Worm (Caenorhabditis elegans) whole organism, L4 larva: ENCODE data around the gene suf-1.

Source experiments
- D1046.2 ChIP-seq: fragments of 200-800 bp; sonication (Bioruptor generic); IDR thresholded peaks from 2 replicates; pipeline ENCODE4 v1.3.6; 2022; ENCODE audit warnings: missing genetic modification characterization, missing compliant biosample characterization
- F26F4.8 ChIP-seq: fragments of 200-800 bp; sonication (Bioruptor generic); conservative IDR thresholded peaks from 2 replicates; pipeline ENCODE4 v1.3.6; 2022; ENCODE audit warnings: missing genetic modification characterization, missing compliant biosample characterization
- F44E2.7 ChIP-seq: fragments of 200-800 bp; sonication (Bioruptor generic); IDR thresholded peaks from 2 replicates; pipeline ENCODE4 v2.1.2; 2022; ENCODE audit warnings: missing genetic modification characterization, missing compliant biosample characterization
- T26A8.4 ChIP-seq: fragments of 200-800 bp; sonication (Bioruptor generic); IDR thresholded peaks from 2 replicates; pipeline ENCODE4 v1.3.6; 2022; ENCODE audit warnings: missing genetic modification characterization, missing compliant biosample characterization
- Y5F2A.4 ChIP-seq: fragments of 200-800 bp; sonication (Bioruptor generic); optimal IDR thresholded peaks from 2 replicates; lab custom pipeline; 2018; ENCODE audit warnings: mild to moderate bottlenecking, missing genetic modification characterization, missing compliant biosample characterization
- Y75B8A.6 ChIP-seq: fragments of 200-800 bp; sonication (Bioruptor generic); IDR thresholded peaks from 2 replicates; pipeline ENCODE4 v1.3.6; 2022; ENCODE audit warnings: missing genetic modification reagents, missing genetic modification characterization, missing compliant biosample characterization
- ZK546.5 ChIP-seq, 2 experiments: sonication (generic microtip); optimal IDR thresholded peaks; 2 replicates each; lab custom pipeline; 2017; ENCODE audit warnings: missing biosample characterization in 2 of 2, missing genetic modification characterization in 2 of 2
- aly-2 ChIP-seq: sonication (generic microtip); optimal IDR thresholded peaks from 2 replicates; lab custom pipeline; 2018; ENCODE audit warnings: missing biosample characterization, missing genetic modification characterization
- ceh-28 ChIP-seq: fragments of 150-350 bp; optimal IDR thresholded peaks from 2 replicates; lab custom pipeline; 2014; ENCODE audit warnings: missing biosample characterization, missing genetic modification reagents, missing genetic modification characterization
- ceh-44 ChIP-seq: fragments of 200-800 bp; sonication (Bioruptor generic); IDR thresholded peaks from 2 replicates; pipeline ENCODE4 v1.3.6; 2022; ENCODE audit warnings: missing genetic modification reagents, missing genetic modification characterization, missing compliant biosample characterization
- ces-1 ChIP-seq: fragments of 150-350 bp; sonication (generic microtip); optimal IDR thresholded peaks from 4 replicates; lab custom pipeline; 2014; ENCODE audit warnings: missing biosample characterization, missing genetic modification reagents, missing genetic modification characterization
- ctbp-1 ChIP-seq: fragments of 200-800 bp; sonication (Bioruptor generic); IDR thresholded peaks from 2 replicates; pipeline ENCODE4 v1.3.6; 2022; ENCODE audit warnings: missing genetic modification reagents, missing genetic modification characterization, missing compliant biosample characterization
- daf-12 ChIP-seq: fragments of 150-350 bp; optimal IDR thresholded peaks from 2 replicates; lab custom pipeline; 2014; ENCODE audit warnings: missing biosample characterization, missing genetic modification reagents, missing genetic modification characterization
- daf-19 ChIP-seq: fragments of 200-800 bp; sonication (Bioruptor generic); conservative IDR thresholded peaks from 2 replicates; pipeline ENCODE4 v1.3.6; 2022; ENCODE audit warnings: missing genetic modification characterization, missing compliant biosample characterization
- dmd-6 ChIP-seq: fragments of 200-800 bp; sonication (Bioruptor generic); IDR thresholded peaks from 2 replicates; pipeline ENCODE4 v1.3.6; 2022; ENCODE audit warnings: missing genetic modification reagents, missing genetic modification characterization, missing compliant biosample characterization
- dmd-8 ChIP-seq: fragments of 200-800 bp; sonication (Bioruptor generic); IDR thresholded peaks from 2 replicates; pipeline ENCODE4 v1.3.6; 2022; ENCODE audit warnings: missing genetic modification characterization, missing compliant biosample characterization
- dpl-1 ChIP-seq: fragments of 150-350 bp; optimal IDR thresholded peaks from 2 replicates; lab custom pipeline; 2014; ENCODE audit warnings: missing biosample characterization, missing genetic modification reagents, missing genetic modification characterization
- dve-1 ChIP-seq: sonication (generic microtip); optimal IDR thresholded peaks from 2 replicates; lab custom pipeline; 2017; ENCODE audit warnings: antibody characterized with exemption, mild to moderate bottlenecking, missing genetic modification characterization, missing compliant biosample characterization; ENCODE audit not compliant: insufficient read depth
- fos-1 ChIP-seq: fragments of 150-350 bp; optimal IDR thresholded peaks from 2 replicates; lab custom pipeline; 2014; ENCODE audit warnings: missing biosample characterization, missing genetic modification characterization
- lin-13 ChIP-seq: fragments of 150-350 bp; optimal IDR thresholded peaks from 2 replicates; lab custom pipeline; 2014; ENCODE audit warnings: missing biosample characterization, missing genetic modification reagents, missing genetic modification characterization
- lin-39 ChIP-seq: fragments of 150-350 bp; optimal IDR thresholded peaks from 2 replicates; lab custom pipeline; 2014; ENCODE audit warnings: missing biosample characterization, missing genetic modification reagents, missing genetic modification characterization
- mep-1 ChIP-seq: fragments of 150-350 bp; sonication (generic microtip); optimal IDR thresholded peaks from 3 replicates; lab custom pipeline; 2014; ENCODE audit warnings: missing biosample characterization, missing genetic modification characterization
- mes-2 ChIP-seq: sonication (generic microtip); optimal IDR thresholded peaks from 2 replicates; lab custom pipeline; 2016; ENCODE audit warnings: missing genotype, mild to moderate bottlenecking, missing genetic modification characterization, missing compliant biosample characterization; ENCODE audit not compliant: poor library complexity, severe bottlenecking
- mxl-3 ChIP-seq: fragments of 200-800 bp; sonication (Bioruptor generic); optimal IDR thresholded peaks from 2 replicates; lab custom pipeline; 2018; ENCODE audit warnings: mild to moderate bottlenecking, missing genetic modification characterization, missing compliant biosample characterization
- nhr-102 ChIP-seq: sonication (generic microtip); optimal IDR thresholded peaks from 2 replicates; lab custom pipeline; 2016; ENCODE audit warnings: mild to moderate bottlenecking, missing genetic modification characterization, moderate library complexity, missing compliant biosample characterization
- nhr-11 ChIP-seq: fragments of 150-350 bp; optimal IDR thresholded peaks from 2 replicates; lab custom pipeline; 2014; ENCODE audit warnings: missing biosample characterization, missing genetic modification characterization
- nhr-237 ChIP-seq: sonication (generic microtip); optimal IDR thresholded peaks from 2 replicates; lab custom pipeline; 2017; ENCODE audit warnings: missing biosample characterization, missing genetic modification characterization
- nhr-41 ChIP-seq: fragments of 200-800 bp; sonication (Bioruptor generic); IDR thresholded peaks from 2 replicates; pipeline ENCODE4 v1.3.6; 2022; ENCODE audit warnings: missing genetic modification reagents, missing genetic modification characterization, missing compliant biosample characterization
- nhr-6 ChIP-seq: fragments of 150-350 bp; optimal IDR thresholded peaks from 2 replicates; lab custom pipeline; 2014; ENCODE audit warnings: missing biosample characterization, missing genetic modification characterization
- pha-4 ChIP-seq, 2 experiments: fragments of 150-350 bp in 1 of 2; fragments of 200-800 bp in 1 of 2; sonication (Bioruptor generic) in 1 of 2; IDR thresholded peaks in 1 of 2; optimal IDR thresholded peaks in 1 of 2; 2 replicates each; pipeline versions ENCODE4 v1.3.6 to Lab custom; 2014 to 2022; ENCODE audit warnings: missing genetic modification characterization in 2 of 2, missing genetic modification reagents in 2 of 2, missing biosample characterization in 1 of 2, missing compliant biosample characterization in 1 of 2
- saeg-2 ChIP-seq: fragments of 200-800 bp; sonication (Bioruptor generic); IDR thresholded peaks from 2 replicates; pipeline ENCODE4 v1.3.6; 2022; ENCODE audit warnings: missing genetic modification reagents, missing genetic modification characterization, missing compliant biosample characterization
- sdz-12 ChIP-seq: fragments of 200-800 bp; sonication (Bioruptor generic); optimal IDR thresholded peaks from 2 replicates; lab custom pipeline; 2018; ENCODE audit warnings: mild to moderate bottlenecking, missing genetic modification characterization, missing compliant biosample characterization
- set-16 ChIP-seq: fragments of 200-800 bp; sonication (Bioruptor generic); IDR thresholded peaks from 2 replicates; pipeline ENCODE4 v1.3.6; 2022; ENCODE audit warnings: missing genetic modification reagents, missing genetic modification characterization, missing compliant biosample characterization
- snpc-4 ChIP-seq: fragments of 150-350 bp; optimal IDR thresholded peaks from 2 replicates; lab custom pipeline; 2014; ENCODE audit warnings: missing biosample characterization, missing genetic modification characterization
- tra-1 ChIP-seq: fragments of 200-800 bp; sonication (Bioruptor generic); IDR thresholded peaks from 2 replicates; pipeline ENCODE4 v1.3.6; 2022; ENCODE audit warnings: missing genetic modification reagents, missing genetic modification characterization, missing compliant biosample characterization
- zfp-2 ChIP-seq: sonication (generic microtip); optimal IDR thresholded peaks from 2 replicates; lab custom pipeline; 2016; ENCODE audit warnings: mild to moderate bottlenecking, missing genetic modification characterization, missing compliant biosample characterization
- zip-11 ChIP-seq: fragments of 200-800 bp; sonication (Bioruptor generic); IDR thresholded peaks from 2 replicates; pipeline ENCODE4 v1.3.6; 2022; ENCODE audit warnings: missing genetic modification characterization, missing compliant biosample characterization
- ztf-11 ChIP-seq: fragments of 150-350 bp; optimal IDR thresholded peaks from 2 replicates; lab custom pipeline; 2014; ENCODE audit warnings: missing biosample characterization, missing genetic modification characterization

The suf-1 gene

DNA sequence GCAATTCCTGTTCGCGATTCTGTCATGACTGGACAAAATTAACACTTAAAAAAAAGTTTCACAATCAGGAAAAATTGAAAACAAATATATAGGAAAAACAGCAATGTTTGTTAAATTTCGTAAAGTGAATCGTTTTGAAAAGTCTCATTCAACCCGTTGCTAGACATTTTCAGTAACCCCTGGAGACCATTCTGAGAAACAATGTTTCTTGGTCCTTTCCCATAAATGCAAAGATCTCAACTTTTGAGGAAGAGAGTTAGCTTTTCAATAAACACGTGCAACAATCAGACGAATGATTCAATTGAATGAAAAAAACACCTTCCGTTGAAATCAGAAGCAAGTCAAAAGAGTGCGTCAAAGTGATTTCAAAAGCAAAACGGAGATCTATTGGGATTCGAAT is 6.4 kb downstream of the suf-1 start, which contains the start of gene F28C6.9:
Gene F28C6.9, minus strand, starts transcription at position 101 of the 400 bp plus-strand sequence.
- TF ChIP-seq ctbp-1 (GFP tag; lab: Robert Waterston, UW): no peak
- no peak for TF ChIP-seq Y5F2A.4 (GFP tag; lab: Kevin White, UChicago)
- TF ChIP-seq daf-19 (GFP tag; lab: Robert Waterston, UW): no peak
- TF ChIP-seq snpc-4 (tag; lab: Kevin White, UChicago): no peak
- TF ChIP-seq fos-1 (tag; lab: Kevin White, UChicago): no peak
- TF ChIP-seq saeg-2: no peak
- no peak for TF ChIP-seq nhr-11
- TF ChIP-seq lin-13: no peak
- TF ChIP-seq ztf-11: no peak
- no peak for TF ChIP-seq nhr-237
- TF ChIP-seq zip-11 (GFP tag; lab: Robert Waterston, UW): no peak
- no peak for TF ChIP-seq sdz-12 (GFP tag; lab: Kevin White, UChicago)
- TF ChIP-seq D1046.2 (GFP tag; lab: Robert Waterston, UW): no peak

DNA sequence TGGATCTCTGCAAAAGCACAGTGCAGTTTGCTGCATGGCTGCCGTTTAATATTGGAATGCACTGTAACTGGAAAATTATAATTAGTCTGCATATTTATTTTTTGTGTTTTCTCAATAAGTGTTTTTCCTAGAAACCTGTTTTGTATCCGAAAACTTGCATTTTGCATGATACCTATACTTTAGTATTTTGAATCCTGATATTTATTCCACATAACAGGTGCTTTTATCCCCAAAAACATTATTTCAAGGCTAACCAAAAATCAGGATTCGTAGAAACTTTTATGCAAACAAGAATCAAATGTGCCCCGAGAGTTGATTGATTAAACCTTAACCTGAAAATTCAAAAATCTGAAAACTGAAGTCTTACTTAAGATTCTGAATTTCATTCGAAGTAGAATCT is 6.9 kb downstream of the suf-1 start:
- no peak for TF ChIP-seq ceh-44
- TF ChIP-seq lin-13: no peak
- TF ChIP-seq lin-39 (tag; lab: Kevin White, UChicago): no peak
- TF ChIP-seq ztf-11: no peak
- TF ChIP-seq nhr-6 (tag; lab: Kevin White, UChicago): no peak
- TF ChIP-seq tra-1: no peak
- TF ChIP-seq ceh-28 (tag; lab: Kevin White, UChicago): no peak
- TF ChIP-seq snpc-4 (tag; lab: Kevin White, UChicago): no peak
- TF ChIP-seq dpl-1 (GFP tag; lab: Kevin White, UChicago): no peak
- no peak for TF ChIP-seq F44E2.7 (GFP tag; lab: Robert Waterston, UW)
- no peak for TF ChIP-seq zip-11 (GFP tag; lab: Robert Waterston, UW)
- no peak for TF ChIP-seq T26A8.4 (GFP tag; lab: Robert Waterston, UW)
- TF ChIP-seq nhr-41: no peak
- no peak for TF ChIP-seq daf-12
- TF ChIP-seq ctbp-1 (GFP tag; lab: Robert Waterston, UW): no peak
- no peak for TF ChIP-seq dve-1 (tag; lab: Kevin White, UChicago)
- TF ChIP-seq ces-1 (GFP tag; lab: Kevin White, UChicago): no peak
- no peak for TF ChIP-seq dmd-6 (GFP tag; lab: Robert Waterston, UW)

DNA sequence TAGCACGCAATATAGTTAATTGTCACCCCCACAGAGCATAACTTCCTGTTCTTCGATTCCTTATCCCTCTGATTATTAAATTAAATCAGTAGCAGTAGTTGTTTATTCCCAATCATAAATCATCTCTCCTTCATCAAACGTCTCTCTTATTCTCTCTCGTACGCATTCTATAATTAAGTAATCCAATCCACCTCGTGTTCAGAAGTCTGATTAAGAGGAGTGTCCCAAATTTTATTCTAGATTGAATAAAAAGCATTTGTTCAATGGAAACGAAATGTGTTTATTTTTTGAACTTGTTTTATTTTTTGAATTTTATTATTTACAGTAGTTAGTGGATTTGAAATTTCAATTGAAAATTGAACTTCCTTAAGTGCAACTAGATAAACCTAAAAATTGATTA is 7.7 kb downstream of the suf-1 start:
- no peak for TF ChIP-seq Y75B8A.6 (GFP tag; lab: Robert Waterston, UW)
- no peak for TF ChIP-seq zfp-2
- TF ChIP-seq ZK546.5 (tag; optimal IDR thresholded peaks at IDR 0.05; lab: Kevin White, UChicago): no peak
- no peak for TF ChIP-seq nhr-41
- TF ChIP-seq mep-1 (tag; lab: Kevin White, UChicago): no peak
- TF ChIP-seq saeg-2: no peak
- no peak for TF ChIP-seq aly-2 (tag; lab: Kevin White, UChicago)
- no peak for TF ChIP-seq pha-4 (GFP tag; IDR thresholded peaks at IDR 0.05; lab: Robert Waterston, UW)
- no peak for TF ChIP-seq pha-4 (tag; optimal IDR thresholded peaks at IDR 0.05; lab: Kevin White, UChicago)
- TF ChIP-seq set-16 (GFP tag; lab: Robert Waterston, UW): no peak
- TF ChIP-seq F26F4.8 (GFP tag; lab: Robert Waterston, UW): no peak
- no peak for TF ChIP-seq nhr-102 (tag; lab: Kevin White, UChicago)
- no peak for TF ChIP-seq mxl-3 (GFP tag; lab: Kevin White, UChicago)
- TF ChIP-seq mes-2 (tag; lab: Kevin White, UChicago): no peak
- TF ChIP-seq dmd-8 (GFP tag; lab: Robert Waterston, UW): no peak
